Fruit fly (Drosophila melanogaster) whole organism, embryonic: Measurements from ENCODE around the gene sob.
A peak's percentile ranks its signal among the peaks of the same experiment; 100 is the strongest.

ENCODE experiments used
- Awh ChIP-seq: fragments of 200-800 bp; sonication (Bioruptor generic); IDR thresholded peaks from 2 replicates; pipeline ENCODE4, ENCODE4 v1.3.6; 2022; ENCODE audit warnings: missing biosample characterization, missing genetic modification characterization
- B-H1 ChIP-seq: fragments of 200-800 bp; sonication (Bioruptor generic); IDR thresholded peaks from 3 replicates; pipeline ENCODE4 v1.3.6; 2022; ENCODE audit warnings: missing biosample characterization, missing genetic modification characterization
- BtbVII ChIP-seq: fragments of 200-800 bp; sonication (Bioruptor generic); optimal IDR thresholded peaks from 3 replicates; lab custom pipeline; 2017; ENCODE audit warnings: missing biosample characterization, mild to moderate bottlenecking, missing genetic modification characterization
- CG11560 ChIP-seq: fragments of 200-800 bp; sonication (Bioruptor generic); IDR thresholded peaks from 3 replicates; pipeline ENCODE4 v1.3.6; 2022; ENCODE audit warnings: missing biosample characterization, missing genetic modification characterization
- CG1233 ChIP-seq: fragments of 200-800 bp; sonication (Bioruptor generic); optimal IDR thresholded peaks from 4 replicates; lab custom pipeline; 2018; ENCODE audit warnings: missing biosample characterization, mild to moderate bottlenecking, missing genetic modification characterization
- CG14014 ChIP-seq: fragments of 200-800 bp; sonication (Bioruptor generic); IDR thresholded peaks from 2 replicates; pipeline ENCODE4 v1.3.6; 2022; ENCODE audit warnings: missing biosample characterization, missing genetic modification characterization
- CG14710 ChIP-seq: fragments of 200-800 bp; sonication (Bioruptor generic); optimal IDR thresholded peaks from 3 replicates; lab custom pipeline; 2019; ENCODE audit warnings: missing biosample characterization, mild to moderate bottlenecking, missing genetic modification characterization, moderate library complexity
- CG17328 ChIP-seq: fragments of 200-800 bp; sonication (Bioruptor generic); IDR thresholded peaks from 2 replicates; pipeline ENCODE4 v1.3.6; 2022; ENCODE audit warnings: missing biosample characterization, missing genetic modification characterization
- CG2678 ChIP-seq: fragments of 200-800 bp; sonication (Bioruptor generic); optimal IDR thresholded peaks from 3 replicates; lab custom pipeline; 2019; ENCODE audit warnings: missing biosample characterization, mild to moderate bottlenecking, missing genetic modification characterization, moderate library complexity
- CG34422 ChIP-seq: fragments of 200-800 bp; sonication (Bioruptor generic); IDR thresholded peaks from 3 replicates; pipeline ENCODE4 v1.3.6; 2022; ENCODE audit warnings: missing biosample characterization, missing genetic modification characterization
- CG4328 ChIP-seq: fragments of 200-800 bp; sonication (Bioruptor generic); optimal IDR thresholded peaks from 3 replicates; lab custom pipeline; 2017; ENCODE audit warnings: missing biosample characterization, missing genetic modification reagents, missing genetic modification characterization
- CG4730 ChIP-seq: fragments of 200-800 bp; sonication (Bioruptor generic); IDR thresholded peaks from 2 replicates; pipeline ENCODE4 v1.3.6; 2022; ENCODE audit warnings: missing biosample characterization, missing genetic modification characterization
- CG5953 ChIP-seq: fragments of 200-800 bp; sonication (Bioruptor generic); IDR thresholded peaks from 2 replicates; pipeline ENCODE4 v1.3.6; 2022; ENCODE audit warnings: missing biosample characterization, missing genetic modification characterization
- CG6272 ChIP-seq: fragments of 200-800 bp; sonication (Bioruptor generic); IDR thresholded peaks from 2 replicates; pipeline ENCODE4 v1.3.6; 2022; ENCODE audit warnings: missing biosample characterization, missing genetic modification characterization
- CG6689 ChIP-seq: fragments of 200-800 bp; sonication (Bioruptor generic); IDR thresholded peaks from 2 replicates; pipeline ENCODE4 v1.3.6; 2022; ENCODE audit warnings: missing biosample characterization, missing genetic modification characterization
- CG8290 ChIP-seq, 3 experiments: fragments of 200-800 bp; sonication (Bioruptor generic); optimal IDR thresholded peaks; 2 replicates each; lab custom pipeline; 2016 to 2019; ENCODE audit warnings: missing biosample characterization in 3 of 3, missing genetic modification characterization in 3 of 3, mild to moderate bottlenecking in 2 of 3, moderate library complexity in 1 of 3
- CG9727 ChIP-seq: fragments of 200-800 bp; sonication (Bioruptor generic); optimal IDR thresholded peaks from 3 replicates; lab custom pipeline; 2017; ENCODE audit warnings: missing biosample characterization, mild to moderate bottlenecking, missing genetic modification characterization
- CoRest ChIP-seq: fragments of 200-800 bp; sonication (Bioruptor generic); optimal IDR thresholded peaks from 3 replicates; lab custom pipeline; 2018; ENCODE audit warnings: missing biosample characterization, mild to moderate bottlenecking, missing genetic modification characterization, moderate library complexity
- D19A ChIP-seq: fragments of 200-800 bp; optimal IDR thresholded peaks from 3 replicates; lab custom pipeline; 2019; ENCODE audit warnings: missing biosample characterization, mild to moderate bottlenecking, missing genetic modification characterization, moderate library complexity
- Gug ChIP-seq: fragments of 200-800 bp; sonication (Bioruptor generic); IDR thresholded peaks from 4 replicates; pipeline ENCODE4 v1.3.6; 2022; ENCODE audit warnings: missing biosample characterization, missing genetic modification characterization
- Hr39 ChIP-seq: fragments of >200 bp; optimal IDR thresholded peaks from 2 replicates; lab custom pipeline; 2017
- Hr51 ChIP-seq, 2 experiments: fragments of 200-800 bp; sonication (Bioruptor generic); optimal IDR thresholded peaks; 2 replicates in 1 of 2; 3 replicates in 1 of 2; lab custom pipeline; 2016 to 2018; ENCODE audit warnings: missing biosample characterization in 2 of 2, missing genetic modification characterization in 2 of 2, mild to moderate bottlenecking in 1 of 2, moderate library complexity in 1 of 2
- MBD-R2 ChIP-seq: fragments of 200-800 bp; sonication (Bioruptor generic); IDR thresholded peaks from 2 replicates; pipeline ENCODE4 v1.3.6; 2022; ENCODE audit warnings: missing biosample characterization, missing genetic modification characterization
- Nf-YB ChIP-seq: fragments of 200-800 bp; sonication (Bioruptor generic); optimal IDR thresholded peaks from 3 replicates; lab custom pipeline; 2019; ENCODE audit warnings: missing biosample characterization, mild to moderate bottlenecking, missing genetic modification characterization, moderate library complexity
- Sry-δ ChIP-seq: fragments of 200-800 bp; sonication (Bioruptor generic); optimal IDR thresholded peaks from 2 replicates; lab custom pipeline; 2016; ENCODE audit warnings: missing biosample characterization, missing genetic modification characterization
- Ssrp ChIP-seq: fragments of 200-800 bp; sonication (Bioruptor generic); optimal IDR thresholded peaks from 2 replicates; lab custom pipeline; 2018; ENCODE audit warnings: missing biosample characterization, mild to moderate bottlenecking, missing genetic modification characterization, moderate library complexity
- Stat92E ChIP-seq, 3 experiments: fragments of >200 bp in 2 of 3; fragments of 200-800 bp in 1 of 3; sonication (Bioruptor generic) in 1 of 3; optimal IDR thresholded peaks; 2 replicates each; lab custom pipeline; 2017 to 2019; ENCODE audit warnings: missing biosample characterization in 3 of 3, missing genetic modification characterization in 3 of 3, mild to moderate bottlenecking in 1 of 3, moderate library complexity in 1 of 3
- Xrp1 ChIP-seq: fragments of 200-800 bp; sonication (Bioruptor generic); IDR thresholded peaks from 2 replicates; pipeline ENCODE4 v1.3.6; 2022; ENCODE audit warnings: missing biosample characterization, missing genetic modification characterization
- ara ChIP-seq: fragments of 200-800 bp; sonication (Bioruptor generic); IDR thresholded peaks from 2 replicates; pipeline ENCODE4 v1.3.6; 2022; ENCODE audit warnings: missing biosample characterization, missing genetic modification characterization
- ase ChIP-seq: fragments of 200-800 bp; sonication (Bioruptor generic); IDR thresholded peaks from 3 replicates; pipeline ENCODE4 v1.3.6; 2022; ENCODE audit warnings: missing biosample characterization, missing genetic modification characterization
- bab2 ChIP-seq: fragments of 200-800 bp; sonication (Bioruptor generic); optimal IDR thresholded peaks from 2 replicates; lab custom pipeline; 2016; ENCODE audit warnings: missing biosample characterization, missing genetic modification characterization
- bbx ChIP-seq: fragments of 200-800 bp; sonication (Bioruptor generic); IDR thresholded peaks from 2 replicates; pipeline ENCODE4 v1.3.6; 2022; ENCODE audit warnings: missing biosample characterization, missing genetic modification characterization; ENCODE audit not compliant: partially characterized antibody
- cato ChIP-seq: fragments of 200-800 bp; sonication (Bioruptor generic); optimal IDR thresholded peaks from 2 replicates; lab custom pipeline; 2016; ENCODE audit warnings: missing biosample characterization, missing genetic modification characterization, borderline replicate concordance
- chif ChIP-seq, 2 experiments: fragments of 200-800 bp; sonication (Bioruptor generic); optimal IDR thresholded peaks; 3 replicates each; lab custom pipeline; 2016; ENCODE audit warnings: missing biosample characterization in 2 of 2, missing genetic modification characterization in 2 of 2
- dm ChIP-seq: fragments of 200-800 bp; sonication (Bioruptor generic); optimal IDR thresholded peaks from 3 replicates; lab custom pipeline; 2016; ENCODE audit warnings: missing biosample characterization, missing genetic modification characterization
- dmrt99B ChIP-seq: fragments of 200-800 bp; sonication (Bioruptor generic); optimal IDR thresholded peaks from 2 replicates; lab custom pipeline; 2018; ENCODE audit warnings: missing biosample characterization, mild to moderate bottlenecking, missing genetic modification characterization, moderate library complexity
- grn ChIP-seq: fragments of 200-800 bp; sonication (Bioruptor generic); optimal IDR thresholded peaks from 3 replicates; lab custom pipeline; 2017; ENCODE audit warnings: missing biosample characterization, missing genetic modification characterization
- gsb ChIP-seq: fragments of 200-800 bp; sonication (Bioruptor generic); IDR thresholded peaks from 2 replicates; pipeline ENCODE4 v1.3.6; 2022; ENCODE audit warnings: missing biosample characterization, missing genetic modification characterization
- gt ChIP-seq: fragments of 200-800 bp; sonication (Bioruptor generic); IDR thresholded peaks from 2 replicates; pipeline ENCODE4 v1.3.6; 2022; ENCODE audit warnings: missing biosample characterization, missing genetic modification characterization
- jumu ChIP-seq: fragments of 200-800 bp; sonication (Bioruptor generic); optimal IDR thresholded peaks from 3 replicates; lab custom pipeline; 2016; ENCODE audit warnings: missing biosample characterization, missing genetic modification characterization
- nmo ChIP-seq: fragments of 200-800 bp; sonication (Bioruptor generic); optimal IDR thresholded peaks from 2 replicates; lab custom pipeline; 2018; ENCODE audit warnings: missing biosample characterization, mild to moderate bottlenecking, missing genetic modification characterization, moderate library complexity
- ranshi ChIP-seq: fragments of 200-800 bp; sonication (Bioruptor generic); IDR thresholded peaks from 2 replicates; pipeline ENCODE4 v1.3.6; 2022; ENCODE audit warnings: missing biosample characterization, missing genetic modification characterization
- run ChIP-seq: fragments of 200-800 bp; sonication (Bioruptor generic); optimal IDR thresholded peaks from 3 replicates; lab custom pipeline; 2018; ENCODE audit warnings: missing biosample characterization, mild to moderate bottlenecking, missing genetic modification characterization
- slbo ChIP-seq: fragments of 200-800 bp; sonication (Bioruptor generic); IDR thresholded peaks from 2 replicates; pipeline ENCODE4 v1.3.6; 2022; ENCODE audit warnings: missing biosample characterization, missing genetic modification characterization
- so ChIP-seq: fragments of 200-800 bp; sonication (Bioruptor generic); IDR thresholded peaks from 3 replicates; pipeline ENCODE4 v1.3.6; 2022; ENCODE audit warnings: missing biosample characterization, missing genetic modification characterization
- tio ChIP-seq: fragments of 200-800 bp; sonication (Bioruptor generic); optimal IDR thresholded peaks from 2 replicates; lab custom pipeline; 2017; ENCODE audit warnings: missing biosample characterization, missing genetic modification characterization, inconsistent platforms
- unpg ChIP-seq: fragments of 200-800 bp; sonication (Bioruptor generic); optimal IDR thresholded peaks from 3 replicates; lab custom pipeline; 2018; ENCODE audit warnings: missing biosample characterization, mild to moderate bottlenecking, missing genetic modification characterization, moderate library complexity
- usp ChIP-seq: fragments of >200 bp; optimal IDR thresholded peaks from 2 replicates; lab custom pipeline; 2017; ENCODE audit warnings: missing biosample characterization, missing genetic modification characterization
- vvl ChIP-seq: fragments of 200-800 bp; sonication (Bioruptor generic); IDR thresholded peaks from 2 replicates; pipeline ENCODE4 v1.3.6; 2022; ENCODE audit warnings: missing biosample characterization, missing genetic modification characterization
- zfh1 ChIP-seq: fragments of 200-800 bp; sonication (Bioruptor generic); IDR thresholded peaks from 3 replicates; pipeline ENCODE4 v1.3.6; 2022; ENCODE audit warnings: missing biosample characterization, missing genetic modification characterization

The sob gene

dm6 chr2L:3555408-3556058 is 25.0 kb downstream of the sob start (continued):
- peak; percentile 21 for TF ChIP-seq D19A (tag; lab: Kevin White, UChicago)
- TF ChIP-seq CG9727 (GFP tag; lab: Kevin White, UChicago) = peak; percentile 14
- no peak for TF ChIP-seq tio
- no peak for TF ChIP-seq bab2 (GFP tag; lab: Kevin White, UChicago)
- TF ChIP-seq CG8290 (GFP tag; optimal IDR thresholded peaks at IDR 0.05; lab: Kevin White, UChicago) = no peak
- no peak for TF ChIP-seq CG8290 (tag; optimal IDR thresholded peaks at IDR 0.05; lab: Kevin White, UChicago)
- TF ChIP-seq nmo (GFP tag; lab: Kevin White, UChicago) = peak; percentile 15
- TF ChIP-seq dm (GFP tag; lab: Kevin White, UChicago) = no peak
- TF ChIP-seq zfh1 (GFP tag; lab: Robert Waterston, UW) = peak; percentile 58; the same call in 2 of the 3 replicates
- TF ChIP-seq CG17328 (GFP tag; lab: Robert Waterston, UW) = 0 out of 2 replicates have a peak, but pooled peaks have one; percentile 34
- TF ChIP-seq CG6689 (GFP tag; lab: Robert Waterston, UW) = peak; percentile 59; the same call in 1 of the 2 replicates
- no peak for TF ChIP-seq ranshi (GFP tag; lab: Robert Waterston, UW)
- TF ChIP-seq ara (GFP tag; lab: Robert Waterston, UW) = peak; percentile 79
- peak; percentile 43; the same call in 1 of the 2 replicates for TF ChIP-seq Awh (GFP tag; lab: Robert Waterston, UW)
- no peak for TF ChIP-seq gt (GFP tag; lab: Robert Waterston, UW)
- no peak for TF ChIP-seq Hr39
- TF ChIP-seq BtbVII = no peak
- TF ChIP-seq run (tag; lab: Kevin White, UChicago) = no peak
- TF ChIP-seq CG11560 = no peak
- no peak for TF ChIP-seq gsb (GFP tag; lab: Robert Waterston, UW)
- TF ChIP-seq CG4328 (GFP tag; lab: Kevin White, UChicago) = no peak
- TF ChIP-seq so = no peak
- no peak for TF ChIP-seq dmrt99B (tag; lab: Kevin White, UChicago)
- peak; percentile 7 for TF ChIP-seq cato (GFP tag; lab: Kevin White, UChicago)
- no peak for TF ChIP-seq bbx (GFP tag; lab: Robert Waterston, UW)
- peak; percentile 12 for TF ChIP-seq unpg
- peak; percentile 48 for TF ChIP-seq CG2678
- no peak for TF ChIP-seq usp
- no peak for TF ChIP-seq grn (GFP tag; lab: Kevin White, UChicago)
- peak; percentile 46 for TF ChIP-seq Nf-YB (GFP tag; lab: Kevin White, UChicago)
- no peak for TF ChIP-seq MBD-R2 (GFP tag; lab: Robert Waterston, UW)
- TF ChIP-seq Xrp1 (GFP tag; lab: Robert Waterston, UW) = peak; percentile 89
- 0 out of 2 replicates have a peak, but pooled peaks have one; percentile 16 for TF ChIP-seq vvl (GFP tag; lab: Robert Waterston, UW)
- no peak for TF ChIP-seq CG14014 (GFP tag; lab: Robert Waterston, UW)
- TF ChIP-seq CG1233 = peak; percentile 27
- no peak for TF ChIP-seq chif (GFP tag; optimal IDR thresholded peaks at IDR 0.05; lab: Kevin White, UChicago)
- no peak for TF ChIP-seq slbo (GFP tag; lab: Robert Waterston, UW)
- no peak for TF ChIP-seq ase (GFP tag; lab: Robert Waterston, UW)
- TF ChIP-seq jumu (GFP tag; lab: Kevin White, UChicago) = no peak
- TF ChIP-seq Ssrp (tag; lab: Kevin White, UChicago) = no peak
- TF ChIP-seq CG34422 (GFP tag; lab: Robert Waterston, UW) = peak; percentile 54; the same call in 2 of the 3 replicates
- no peak for TF ChIP-seq CG5953 (GFP tag; lab: Robert Waterston, UW)
- TF ChIP-seq CoRest (tag; lab: Kevin White, UChicago) = no peak
- TF ChIP-seq CG14710 (tag; lab: Kevin White, UChicago) = peak; percentile 57
- no peak for TF ChIP-seq Gug (GFP tag; lab: Robert Waterston, UW)
- no peak for TF ChIP-seq B-H1 (GFP tag; lab: Robert Waterston, UW)
- TF ChIP-seq Stat92E (GFP tag; optimal IDR thresholded peaks at IDR 0.05; lab: Kevin White, UChicago) = peak in 1 of 3 experiments; percentile 50
- TF ChIP-seq CG6272 (GFP tag; lab: Robert Waterston, UW) = peak; percentile 44; the same call in 1 of the 2 replicates
- TF ChIP-seq Hr51 (GFP tag; optimal IDR thresholded peaks at IDR 0.05; lab: Kevin White, UChicago) = no peak
- TF ChIP-seq CG4730 (GFP tag; lab: Robert Waterston, UW) = no peak
- peak; percentile 38 for TF ChIP-seq Sry-δ (GFP tag; lab: Kevin White, UChicago)
